Fruit fly (Drosophila melanogaster) whole organism, embryonic: Measurements from ENCODE around the gene Ccp84Aa.

Source experiments
- Aef1 ChIP-seq: fragments of 200-800 bp; sonication (Bioruptor generic); IDR thresholded peaks from 3 replicates; pipeline ENCODE4 v1.3.6; 2022; ENCODE audit warnings: missing biosample characterization, missing genetic modification characterization
- Awh ChIP-seq: fragments of 200-800 bp; sonication (Bioruptor generic); IDR thresholded peaks from 2 replicates; pipeline ENCODE4, ENCODE4 v1.3.6; 2022; ENCODE audit warnings: missing biosample characterization, missing genetic modification characterization
- CG10147 ChIP-seq: fragments of 200-800 bp; sonication (Bioruptor generic); optimal IDR thresholded peaks from 2 replicates; lab custom pipeline; 2019; ENCODE audit warnings: missing biosample characterization, mild to moderate bottlenecking, missing genetic modification characterization, moderate library complexity
- CG14050 ChIP-seq: fragments of 200-800 bp; sonication (Bioruptor generic); IDR thresholded peaks from 3 replicates; pipeline ENCODE4 v1.3.6; 2022; ENCODE audit warnings: missing biosample characterization, missing genetic modification characterization
- CG14667 ChIP-seq: fragments of 200-800 bp; sonication (Bioruptor generic); IDR thresholded peaks from 2 replicates; pipeline ENCODE4 v1.3.6; 2022; ENCODE audit warnings: missing biosample characterization, missing genetic modification characterization
- CG17385 ChIP-seq: fragments of 200-800 bp; sonication (Bioruptor generic); optimal IDR thresholded peaks from 3 replicates; lab custom pipeline; 2018; ENCODE audit warnings: missing biosample characterization, mild to moderate bottlenecking, missing genetic modification characterization
- CG2199 ChIP-seq: fragments of 200-800 bp; sonication (Bioruptor generic); IDR thresholded peaks from 3 replicates; pipeline ENCODE4 v1.3.6; 2022; ENCODE audit warnings: missing biosample characterization, missing genetic modification characterization
- CG2875 ChIP-seq: fragments of 200-800 bp; sonication (Bioruptor generic); optimal IDR thresholded peaks from 2 replicates; lab custom pipeline; 2017; ENCODE audit warnings: missing biosample characterization, mild to moderate bottlenecking, missing genetic modification characterization, missing genetic modification reagents
- CG2889 ChIP-seq: fragments of 200-800 bp; sonication (Bioruptor generic); IDR thresholded peaks from 3 replicates; pipeline ENCODE4 v1.3.6; 2022; ENCODE audit warnings: missing biosample characterization, missing genetic modification characterization
- CG34224 ChIP-seq: fragments of 200-800 bp; sonication (Bioruptor generic); IDR thresholded peaks from 3 replicates; pipeline ENCODE4 v1.3.6; 2022; ENCODE audit warnings: missing biosample characterization, missing genetic modification characterization; ENCODE audit not compliant: partially characterized antibody
- CG4360 ChIP-seq: fragments of 200-800 bp; sonication (Bioruptor generic); IDR thresholded peaks from 2 replicates; pipeline ENCODE4 v1.3.6; 2022; ENCODE audit warnings: missing biosample characterization, missing genetic modification characterization
- CG6272 ChIP-seq: fragments of 200-800 bp; sonication (Bioruptor generic); IDR thresholded peaks from 2 replicates; pipeline ENCODE4 v1.3.6; 2022; ENCODE audit warnings: missing biosample characterization, missing genetic modification characterization
- CG7372 ChIP-seq: fragments of 200-800 bp; sonication (Bioruptor generic); IDR thresholded peaks from 2 replicates; pipeline ENCODE4 v1.3.6; 2022; ENCODE audit warnings: missing biosample characterization, missing genetic modification characterization
- CG7745 ChIP-seq: fragments of 200-800 bp; sonication (Bioruptor generic); optimal IDR thresholded peaks from 2 replicates; lab custom pipeline; 2018; ENCODE audit warnings: missing biosample characterization, mild to moderate bottlenecking, missing genetic modification characterization, moderate library complexity
- CG7786 ChIP-seq: fragments of 200-800 bp; sonication (Bioruptor generic); optimal IDR thresholded peaks from 2 replicates; lab custom pipeline; 2016; ENCODE audit warnings: missing biosample characterization, missing genetic modification characterization
- CG7839 ChIP-seq: fragments of 200-800 bp; sonication (Bioruptor generic); optimal IDR thresholded peaks from 3 replicates; lab custom pipeline; 2018; ENCODE audit warnings: missing biosample characterization, mild to moderate bottlenecking, missing genetic modification characterization, moderate library complexity
- CG7987 ChIP-seq: fragments of 200-800 bp; sonication (Bioruptor generic); optimal IDR thresholded peaks from 2 replicates; lab custom pipeline; 2018; ENCODE audit warnings: missing biosample characterization, mild to moderate bottlenecking, missing genetic modification characterization, moderate library complexity
- CG9727 ChIP-seq: fragments of 200-800 bp; sonication (Bioruptor generic); optimal IDR thresholded peaks from 3 replicates; lab custom pipeline; 2017; ENCODE audit warnings: missing biosample characterization, mild to moderate bottlenecking, missing genetic modification characterization
- CoRest ChIP-seq: fragments of 200-800 bp; sonication (Bioruptor generic); optimal IDR thresholded peaks from 3 replicates; lab custom pipeline; 2018; ENCODE audit warnings: missing biosample characterization, mild to moderate bottlenecking, missing genetic modification characterization, moderate library complexity
- Dek ChIP-seq: fragments of 200-800 bp; sonication (Bioruptor generic); optimal IDR thresholded peaks from 3 replicates; lab custom pipeline; 2019; ENCODE audit warnings: missing biosample characterization, mild to moderate bottlenecking, missing genetic modification characterization, moderate library complexity
- Ets65A ChIP-seq: fragments of 200-800 bp; sonication (Bioruptor generic); peaks from one replicate; lab custom pipeline; 2016; ENCODE audit warnings: missing biosample characterization, missing genetic modification characterization
- Fer1 ChIP-seq: fragments of 200-800 bp; sonication (Bioruptor generic); optimal IDR thresholded peaks from 2 replicates; lab custom pipeline; 2017; ENCODE audit warnings: missing biosample characterization, mild to moderate bottlenecking, missing genetic modification characterization
- HmgD ChIP-seq: fragments of 200-800 bp; sonication (Bioruptor generic); optimal IDR thresholded peaks from 3 replicates; lab custom pipeline; 2016; ENCODE audit warnings: missing biosample characterization, missing genetic modification characterization
- Jarid2 ChIP-seq: fragments of 200-800 bp; sonication (Bioruptor generic); optimal IDR thresholded peaks from 3 replicates; lab custom pipeline; 2017; ENCODE audit warnings: mild to moderate bottlenecking, missing biosample characterization, missing genetic modification reagents, missing genetic modification characterization
- Lhr ChIP-seq: fragments of 200-800 bp; sonication (Bioruptor generic); optimal IDR thresholded peaks from 3 replicates; lab custom pipeline; 2017; ENCODE audit warnings: mild to moderate bottlenecking, missing biosample characterization, missing genetic modification reagents, missing genetic modification characterization
- Lpt ChIP-seq: fragments of >200 bp; optimal IDR thresholded peaks from 2 replicates; lab custom pipeline; 2018; ENCODE audit warnings: missing biosample characterization, missing genetic modification characterization
- Myb ChIP-seq: fragments of 200-800 bp; sonication (Bioruptor generic); optimal IDR thresholded peaks from 2 replicates; lab custom pipeline; 2016; ENCODE audit warnings: missing biosample characterization, missing genetic modification characterization
- Opbp ChIP-seq: fragments of 200-800 bp; sonication (Bioruptor generic); IDR thresholded peaks from 3 replicates; pipeline ENCODE4 v1.3.6; 2022; ENCODE audit warnings: missing biosample characterization, missing genetic modification characterization; ENCODE audit not compliant: partially characterized antibody
- amos ChIP-seq: fragments of 200-800 bp; sonication (Bioruptor generic); IDR thresholded peaks from 2 replicates; pipeline ENCODE4 v1.3.6; 2022; ENCODE audit warnings: missing biosample characterization, missing genetic modification characterization; ENCODE audit not compliant: partially characterized antibody
- corto ChIP-seq: fragments of 200-800 bp; sonication (Bioruptor generic); optimal IDR thresholded peaks from 2 replicates; lab custom pipeline; 2016; ENCODE audit warnings: missing biosample characterization, mild to moderate bottlenecking, missing genetic modification characterization, moderate library complexity
- crp ChIP-seq, 2 experiments: fragments of 200-800 bp; sonication (Bioruptor generic); optimal IDR thresholded peaks; 2 replicates in 1 of 2; 3 replicates in 1 of 2; lab custom pipeline; 2017; ENCODE audit warnings: missing biosample characterization in 2 of 2, missing genetic modification characterization in 2 of 2, mild to moderate bottlenecking in 1 of 2, moderate library complexity in 1 of 2
- en ChIP-seq: fragments of 200-800 bp; sonication (Bioruptor generic); optimal IDR thresholded peaks from 2 replicates; lab custom pipeline; 2016; ENCODE audit warnings: missing biosample characterization, missing genetic modification characterization
- grau ChIP-seq: fragments of 200-800 bp; optimal IDR thresholded peaks from 3 replicates; lab custom pipeline; 2019; ENCODE audit warnings: missing biosample characterization, mild to moderate bottlenecking, missing genetic modification characterization, moderate library complexity
- grn ChIP-seq: fragments of 200-800 bp; sonication (Bioruptor generic); optimal IDR thresholded peaks from 3 replicates; lab custom pipeline; 2017; ENCODE audit warnings: missing biosample characterization, missing genetic modification characterization
- her ChIP-seq: fragments of 200-800 bp; sonication (Bioruptor generic); optimal IDR thresholded peaks from 2 replicates; lab custom pipeline; 2016; ENCODE audit warnings: missing biosample characterization, missing genetic modification characterization
- lab ChIP-seq: fragments of 200-800 bp; sonication (Bioruptor generic); optimal IDR thresholded peaks from 3 replicates; lab custom pipeline; 2017; ENCODE audit warnings: missing biosample characterization, missing genetic modification characterization, mild to moderate bottlenecking, moderate library complexity, missing genetic modification reagents
- maf-S ChIP-seq: fragments of 200-800 bp; sonication (Bioruptor generic); optimal IDR thresholded peaks from 2 replicates; lab custom pipeline; 2016; ENCODE audit warnings: missing biosample characterization, missing genetic modification characterization
- oc ChIP-seq: fragments of 200-800 bp; sonication (Bioruptor generic); optimal IDR thresholded peaks from 2 replicates; lab custom pipeline; 2018; ENCODE audit warnings: missing biosample characterization, mild to moderate bottlenecking, missing genetic modification characterization, moderate library complexity
- pb ChIP-seq: fragments of 200-800 bp; sonication (Bioruptor generic); optimal IDR thresholded peaks from 3 replicates; lab custom pipeline; 2016; ENCODE audit warnings: missing biosample characterization, missing genetic modification characterization
- pita ChIP-seq: fragments of 200-800 bp; sonication (Bioruptor generic); optimal IDR thresholded peaks from 2 replicates; lab custom pipeline; 2017; ENCODE audit warnings: missing biosample characterization, mild to moderate bottlenecking, missing genetic modification characterization
- prd ChIP-seq, 3 experiments: fragments of >200 bp in 2 of 3; fragments of 200-800 bp in 1 of 3; sonication (Bioruptor generic) in 1 of 3; optimal IDR thresholded peaks in 2 of 3; IDR thresholded peaks in 1 of 3; 2 replicates in 2 of 3; 3 replicates in 1 of 3; pipeline versions ENCODE4 v1.3.6 to Lab custom; 2017 to 2022; ENCODE audit warnings: missing biosample characterization in 1 of 3, missing genetic modification characterization in 1 of 3
- ranshi ChIP-seq: fragments of 200-800 bp; sonication (Bioruptor generic); IDR thresholded peaks from 2 replicates; pipeline ENCODE4 v1.3.6; 2022; ENCODE audit warnings: missing biosample characterization, missing genetic modification characterization
- row ChIP-seq: fragments of 200-800 bp; sonication (Bioruptor generic); IDR thresholded peaks from 3 replicates; pipeline ENCODE4 v1.3.6; 2022; ENCODE audit warnings: missing biosample characterization, missing genetic modification characterization
- sob ChIP-seq: fragments of 200-800 bp; sonication (Bioruptor generic); IDR thresholded peaks from 2 replicates; pipeline ENCODE4 v1.3.6; 2022; ENCODE audit warnings: missing biosample characterization, missing genetic modification characterization
- ssp ChIP-seq: fragments of 200-800 bp; sonication (Bioruptor generic); IDR thresholded peaks from 2 replicates; pipeline ENCODE4 v1.3.6; 2022; ENCODE audit warnings: missing biosample characterization, missing genetic modification characterization

The Ccp84Aa gene

dm6 chr3R:6692432-6692831 lies 11.5 kb upstream of the Ccp84Aa start, which contains the start of gene Ccp84Ad:
Gene Ccp84Ad (plus strand): TSS chr3R:6692732.
- 0 out of 3 replicates have a peak, but pooled peaks have one; percentile 6 for TF ChIP-seq Opbp (GFP tag; lab: Robert Waterston, UW)
- no peak for TF ChIP-seq CoRest (tag; lab: Kevin White, UChicago)

- TF ChIP-seq Ets65A (GFP tag; lab: Kevin White, UChicago) (peak; percentile 63), CG2889 (GFP tag; lab: Robert Waterston, UW) (no peak), her (no peak), oc (tag; lab: Kevin White, UChicago) (peak; percentile 53)
These were observed 7.6 kb upstream of the Ccp84Aa start, which contains the start of gene Ccp84Ac for dm6 chr3R:6696221-6696749. Gene Ccp84Ac (minus strand): TSS chr3R:6696271.

dm6 chr3R:6702777-6703176 lies 1.1 kb upstream of the Ccp84Aa start, which contains the start of gene Ccp84Ab:
Gene Ccp84Ab (minus strand): TSS chr3R:6702877.
- no peak for TF ChIP-seq CG9727 (GFP tag; lab: Kevin White, UChicago)
- TF ChIP-seq CG34224 (GFP tag; lab: Robert Waterston, UW), result no peak
- TF ChIP-seq maf-S, result no peak
- TF ChIP-seq HmgD (GFP tag; lab: Kevin White, UChicago), result no peak
- no peak for TF ChIP-seq prd (optimal IDR thresholded peaks at IDR 0.05; lab: Kevin White, UChicago)
- no peak for TF ChIP-seq prd (GFP tag; IDR thresholded peaks at IDR 0.05; lab: Robert Waterston, UW)
- no peak for TF ChIP-seq CG17385
- TF ChIP-seq Aef1 (GFP tag; lab: Robert Waterston, UW), result no peak
- no peak for TF ChIP-seq CG7839 (tag; lab: Kevin White, UChicago)
- TF ChIP-seq CG14667, result no peak
- TF ChIP-seq Jarid2 (GFP tag; lab: Kevin White, UChicago), result no peak
- TF ChIP-seq Fer1 (GFP tag; lab: Kevin White, UChicago), result no peak
- no peak for TF ChIP-seq crp (GFP tag; optimal IDR thresholded peaks at IDR 0.05; lab: Kevin White, UChicago)
- TF ChIP-seq Lhr (GFP tag; lab: Kevin White, UChicago), result no peak

dm6 chr3R:6706327-6706726 lies 2.4 kb downstream of the Ccp84Aa start:
- TF ChIP-seq CG7745 (tag; lab: Kevin White, UChicago) (no peak), CG2875 (GFP tag; lab: Kevin White, UChicago) (no peak), Lpt (GFP tag; lab: Kevin White, UChicago) (no peak), grau (tag; lab: Kevin White, UChicago) (no peak), grn (GFP tag; lab: Kevin White, UChicago) (no peak), sob (no peak), CG7987 (no peak), en (GFP tag; lab: Kevin White, UChicago) (no peak), row (GFP tag; lab: Robert Waterston, UW) (no peak), lab (no peak), pita (GFP tag; lab: Kevin White, UChicago) (peak; percentile 74), Awh (no peak), CG6272 (GFP tag; lab: Robert Waterston, UW) (no peak), CG2199 (GFP tag; lab: Robert Waterston, UW) (peak; percentile 89; the same call in 2 of the 3 replicates), amos (GFP tag; lab: Robert Waterston, UW) (peak; percentile 50), ranshi (GFP tag; lab: Robert Waterston, UW) (no peak), CG4360 (GFP tag; lab: Robert Waterston, UW) (no peak), Dek (tag; lab: Kevin White, UChicago) (no peak), Myb (GFP tag; lab: Kevin White, UChicago) (peak; percentile 15), CG7786 (GFP tag; lab: Kevin White, UChicago) (no peak), CG10147 (GFP tag; lab: Kevin White, UChicago) (no peak), pb (GFP tag; lab: Kevin White, UChicago) (no peak), corto (GFP tag; lab: Kevin White, UChicago) (no peak), CG7372 (no peak), ssp (no peak), CoRest (tag; lab: Kevin White, UChicago) (no peak), CG14050 (GFP tag; lab: Robert Waterston, UW) (no peak)
